Fruit fly (Drosophila melanogaster) whole organism, adult: ENCODE results near the gene CG43131.
A peak's percentile ranks its signal among the peaks of the same experiment; 100 is the strongest.

Source experiments
- CG11617 ChIP-seq: fragments of 200-800 bp; sonication (Bioruptor generic); optimal IDR thresholded peaks from 2 replicates; lab custom pipeline; 2017; ENCODE audit warnings: mild to moderate bottlenecking, missing biosample characterization, missing genetic modification reagents, missing genetic modification characterization
- CG12768 ChIP-seq: fragments of 200-800 bp; sonication (Bioruptor generic); optimal IDR thresholded peaks from 2 replicates; lab custom pipeline; 2017; ENCODE audit warnings: missing biosample characterization, missing genetic modification characterization, mild to moderate bottlenecking, moderate library complexity, missing genetic modification reagents
- CG14711 ChIP-seq: fragments of 200-800 bp; sonication (Bioruptor generic); optimal IDR thresholded peaks from 2 replicates; lab custom pipeline; 2018; ENCODE audit warnings: missing biosample characterization, mild to moderate bottlenecking, missing genetic modification characterization, moderate library complexity
- CG1620 ChIP-seq: fragments of 200-800 bp; sonication (Bioruptor generic); optimal IDR thresholded peaks from 2 replicates; lab custom pipeline; 2016; ENCODE audit warnings: missing biosample characterization, missing genetic modification characterization
- CG33017 ChIP-seq: fragments of 200-800 bp; sonication (Bioruptor generic); optimal IDR thresholded peaks from 2 replicates; lab custom pipeline; 2018; ENCODE audit warnings: missing biosample characterization, mild to moderate bottlenecking, missing genetic modification characterization, moderate library complexity
- CG5204 ChIP-seq: fragments of 200-800 bp; sonication (Bioruptor generic); optimal IDR thresholded peaks from 2 replicates; lab custom pipeline; 2016; ENCODE audit warnings: missing biosample characterization, missing genetic modification characterization
- CG7045 ChIP-seq: fragments of 200-800 bp; sonication (Bioruptor generic); optimal IDR thresholded peaks from 2 replicates; lab custom pipeline; 2017; ENCODE audit warnings: missing biosample characterization, mild to moderate bottlenecking, missing genetic modification characterization
- CG7101 ChIP-seq: fragments of 200-800 bp; sonication (Bioruptor generic); optimal IDR thresholded peaks from 2 replicates; lab custom pipeline; 2018; ENCODE audit warnings: missing biosample characterization, mild to moderate bottlenecking, missing genetic modification characterization, moderate library complexity
- Clk ChIP-seq: fragments of 200-800 bp; sonication (Bioruptor generic); optimal IDR thresholded peaks from 2 replicates; lab custom pipeline; 2017; ENCODE audit warnings: missing biosample characterization, missing genetic modification characterization
- Crg-1 ChIP-seq: fragments of 200-800 bp; sonication (Bioruptor generic); optimal IDR thresholded peaks from 2 replicates; lab custom pipeline; 2016; ENCODE audit warnings: missing biosample characterization, missing genetic modification characterization
- Hr96 ChIP-seq: fragments of 200-800 bp; sonication (Bioruptor generic); optimal IDR thresholded peaks from 2 replicates; lab custom pipeline; 2016; ENCODE audit warnings: missing biosample characterization, missing genetic modification characterization
- Mnt ChIP-seq: fragments of 200-800 bp; sonication (Bioruptor generic); optimal IDR thresholded peaks from 2 replicates; lab custom pipeline; 2016; ENCODE audit warnings: missing biosample characterization, mild to moderate bottlenecking, missing genetic modification characterization
- bab1 ChIP-seq: fragments of 200-800 bp; sonication (Bioruptor generic); optimal IDR thresholded peaks from 3 replicates; lab custom pipeline; 2019; ENCODE audit warnings: missing biosample characterization, mild to moderate bottlenecking, missing genetic modification characterization, moderate library complexity
- cic ChIP-seq: fragments of 200-800 bp; sonication (Bioruptor generic); optimal IDR thresholded peaks from 2 replicates; lab custom pipeline; 2017; ENCODE audit warnings: missing biosample characterization, mild to moderate bottlenecking, missing genetic modification characterization, moderate library complexity
- cnc ChIP-seq, 2 experiments: fragments of >200 bp; optimal IDR thresholded peaks; 2 replicates each; lab custom pipeline; 2017
- kay ChIP-seq: fragments of 200-800 bp; sonication (Bioruptor generic); peaks from one replicate; lab custom pipeline; 2016; ENCODE audit warnings: missing biosample characterization, missing genetic modification characterization, borderline replicate concordance
- ovo ChIP-seq: fragments of 200-800 bp; sonication (Bioruptor generic); optimal IDR thresholded peaks from 2 replicates; lab custom pipeline; 2016; ENCODE audit warnings: missing biosample characterization, missing genetic modification characterization
- pad ChIP-seq: fragments of 200-800 bp; sonication (Bioruptor generic); optimal IDR thresholded peaks from 3 replicates; lab custom pipeline; 2017; ENCODE audit warnings: missing biosample characterization, missing genetic modification characterization, mild to moderate bottlenecking, moderate library complexity, missing genetic modification reagents
- tj ChIP-seq: fragments of 200-800 bp; sonication (Bioruptor generic); optimal IDR thresholded peaks from 3 replicates; lab custom pipeline; 2017; ENCODE audit warnings: missing biosample characterization, mild to moderate bottlenecking, missing genetic modification characterization, moderate library complexity
- toe ChIP-seq: fragments of 200-800 bp; sonication (Bioruptor generic); optimal IDR thresholded peaks from 2 replicates; lab custom pipeline; 2016; ENCODE audit warnings: missing biosample characterization, missing genetic modification characterization

Gene CG43131

dm6 chr3R:5100323-5101055 lies 8.5 kb downstream of the CG43131 start:
- TF ChIP-seq ovo (GFP tag; lab: Kevin White, UChicago) = no peak
- no peak for TF ChIP-seq cnc (optimal IDR thresholded peaks at IDR 0.05; lab: Kevin White, UChicago)
- no peak for TF ChIP-seq Hr96
- TF ChIP-seq CG33017 (tag; lab: Kevin White, UChicago) = no peak
- no peak for TF ChIP-seq cic (GFP tag; lab: Kevin White, UChicago)
- TF ChIP-seq bab1 (GFP tag; lab: Kevin White, UChicago) = no peak
- TF ChIP-seq kay (GFP tag; lab: Kevin White, UChicago) = no peak
- TF ChIP-seq pad (GFP tag; lab: Kevin White, UChicago) = no peak
- TF ChIP-seq toe (GFP tag; lab: Kevin White, UChicago) = no peak
- no peak for TF ChIP-seq CG14711
- no peak for TF ChIP-seq CG11617 (GFP tag; lab: Kevin White, UChicago)
- no peak for TF ChIP-seq Mnt (GFP tag; lab: Kevin White, UChicago)
- no peak for TF ChIP-seq CG12768 (GFP tag; lab: Kevin White, UChicago)
- no peak for TF ChIP-seq CG7101 (tag; lab: Kevin White, UChicago)
- no peak for TF ChIP-seq tj (GFP tag; lab: Kevin White, UChicago)

- no peak for TF ChIP-seq CG33017 (tag; lab: Kevin White, UChicago)
- no peak for TF ChIP-seq cnc (optimal IDR thresholded peaks at IDR 0.05; lab: Kevin White, UChicago)
- no peak for TF ChIP-seq bab1 (GFP tag; lab: Kevin White, UChicago)
- TF ChIP-seq ovo (GFP tag; lab: Kevin White, UChicago) = no peak
- TF ChIP-seq tj (GFP tag; lab: Kevin White, UChicago) = no peak
- no peak for TF ChIP-seq Mnt (GFP tag; lab: Kevin White, UChicago)
- TF ChIP-seq pad (GFP tag; lab: Kevin White, UChicago) = no peak
- no peak for TF ChIP-seq CG14711
- no peak for TF ChIP-seq CG7045 (GFP tag; lab: Kevin White, UChicago)
- no peak for TF ChIP-seq CG1620 (GFP tag; lab: Kevin White, UChicago)
- no peak for TF ChIP-seq Crg-1 (GFP tag; lab: Kevin White, UChicago)
These were observed 11.0 kb downstream of the CG43131 start for dm6 chr3R:5097866-5098484.

dm6 chr3R:5097175-5097574 lies 11.8 kb downstream of the CG43131 start:
- TF ChIP-seq CG7045 (GFP tag; lab: Kevin White, UChicago) = no peak
- TF ChIP-seq Clk (GFP tag; lab: Kevin White, UChicago) = no peak
- TF ChIP-seq kay (GFP tag; lab: Kevin White, UChicago) = no peak
- TF ChIP-seq Mnt (GFP tag; lab: Kevin White, UChicago) = no peak
- TF ChIP-seq cnc (optimal IDR thresholded peaks at IDR 0.05; lab: Kevin White, UChicago) = no peak
- TF ChIP-seq bab1 (GFP tag; lab: Kevin White, UChicago) = no peak
- TF ChIP-seq CG33017 (tag; lab: Kevin White, UChicago) = no peak
- no peak for TF ChIP-seq cic (GFP tag; lab: Kevin White, UChicago)
- TF ChIP-seq CG14711 = no peak
- TF ChIP-seq CG5204 (GFP tag; lab: Kevin White, UChicago) = no peak
- TF ChIP-seq CG1620 (GFP tag; lab: Kevin White, UChicago) = no peak
- TF ChIP-seq Crg-1 (GFP tag; lab: Kevin White, UChicago) = no peak
- no peak for TF ChIP-seq tj (GFP tag; lab: Kevin White, UChicago)
- TF ChIP-seq Hr96 = no peak
- no peak for TF ChIP-seq CG12768 (GFP tag; lab: Kevin White, UChicago)

- TF ChIP-seq kay (GFP tag; lab: Kevin White, UChicago) (no peak), CG7101 (tag; lab: Kevin White, UChicago) (no peak), Crg-1 (GFP tag; lab: Kevin White, UChicago) (no peak), CG33017 (tag; lab: Kevin White, UChicago) (no peak), toe (GFP tag; lab: Kevin White, UChicago) (no peak), CG12768 (GFP tag; lab: Kevin White, UChicago) (no peak), Hr96 (no peak), tj (GFP tag; lab: Kevin White, UChicago) (peak; percentile 47)
These were observed 12.9 kb downstream of the CG43131 start for dm6 chr3R:5095930-5096572.

- no peak for TF ChIP-seq CG5204 (GFP tag; lab: Kevin White, UChicago)
- TF ChIP-seq cic (GFP tag; lab: Kevin White, UChicago) = no peak
- TF ChIP-seq bab1 (GFP tag; lab: Kevin White, UChicago) = no peak
- TF ChIP-seq kay (GFP tag; lab: Kevin White, UChicago) = no peak
- no peak for TF ChIP-seq CG7101 (tag; lab: Kevin White, UChicago)
- no peak for TF ChIP-seq toe (GFP tag; lab: Kevin White, UChicago)
- TF ChIP-seq cnc (optimal IDR thresholded peaks at IDR 0.05; lab: Kevin White, UChicago) = no peak
- no peak for TF ChIP-seq Hr96
- no peak for TF ChIP-seq tj (GFP tag; lab: Kevin White, UChicago)
- no peak for TF ChIP-seq CG14711
- TF ChIP-seq Crg-1 (GFP tag; lab: Kevin White, UChicago) = no peak
- TF ChIP-seq Clk (GFP tag; lab: Kevin White, UChicago) = no peak
- TF ChIP-seq CG11617 (GFP tag; lab: Kevin White, UChicago) = no peak
- TF ChIP-seq CG12768 (GFP tag; lab: Kevin White, UChicago) = no peak
- no peak for TF ChIP-seq ovo (GFP tag; lab: Kevin White, UChicago)
- TF ChIP-seq Mnt (GFP tag; lab: Kevin White, UChicago) = no peak
- no peak for TF ChIP-seq CG7045 (GFP tag; lab: Kevin White, UChicago)
- TF ChIP-seq CG1620 (GFP tag; lab: Kevin White, UChicago) = no peak
- TF ChIP-seq CG33017 (tag; lab: Kevin White, UChicago) = no peak
These were observed 13.7 kb downstream of the CG43131 start for dm6 chr3R:5095137-5095802.
